Worm (Caenorhabditis elegans): ENCODE results near the gene kynu-1.

- TF ChIP-seq ccch-3 (GFP tag; optimal IDR thresholded peaks at IDR 0.05) (no peak), F49E8.2 (tag; optimal IDR thresholded peaks at IDR 0.05; ENCODE audit: insufficient read depth) (no peak), F57A8.1 (GFP tag; optimal IDR thresholded peaks at IDR 0.05) (no peak), dpl-1 (GFP tag; optimal IDR thresholded peaks at IDR 0.05) (no peak), F22D6.2 (tag; optimal IDR thresholded peaks at IDR 0.05) (no peak), F33H1.4 (GFP tag; IDR thresholded peaks at IDR 0.05) (no peak), cebp-1 (GFP tag; IDR thresholded peaks at IDR 0.05) (no peak), cebp-1 (tag; optimal IDR thresholded peaks at IDR 0.05) (no peak)
Measured at ce11 chrX:6103297-6103696, 5.8 kb downstream of the kynu-1 start, which contains the start of gene C15H9.11.

All from whole organism, young adult.